Fruit fly (Drosophila melanogaster): Measurements from ENCODE around the gene Noc2.
A peak's percentile ranks its signal among the peaks of the same experiment; 100 is the strongest.

DNA sequence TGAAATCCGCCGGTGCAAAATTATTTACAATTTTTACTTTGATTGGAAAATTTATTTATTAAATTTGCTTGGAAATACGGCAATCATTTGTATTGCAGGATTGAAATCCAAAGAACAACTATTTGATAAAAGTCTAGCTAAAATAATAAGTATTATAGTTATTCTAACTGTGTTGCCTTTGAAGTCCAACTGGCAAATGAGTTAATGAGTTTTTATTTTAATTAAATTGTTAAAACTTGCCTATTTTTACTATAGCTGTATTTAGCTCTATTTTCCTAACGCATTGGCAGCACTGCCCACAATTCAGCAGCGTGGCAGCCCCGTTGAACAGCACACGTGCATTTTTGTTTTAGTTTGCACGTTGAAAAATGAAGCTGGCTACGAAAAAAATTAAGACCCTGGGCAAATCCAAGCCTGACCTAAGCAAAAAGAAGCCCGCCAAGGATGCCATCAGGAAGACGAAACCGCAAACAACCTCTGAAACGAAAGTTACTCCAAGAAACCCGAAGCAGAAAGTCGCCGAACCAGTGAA, at the start of gene Noc2:
- TF ChIP-seq toe (GFP tag; optimal IDR thresholded peaks at IDR 0.05) (peak; percentile 74), CG33017 (tag; optimal IDR thresholded peaks at IDR 0.05) (no peak), CG5204 (GFP tag; optimal IDR thresholded peaks at IDR 0.05) (no peak), CG1620 (GFP tag; optimal IDR thresholded peaks at IDR 0.05) (peak; percentile 57), tj (GFP tag; optimal IDR thresholded peaks at IDR 0.05) (peak; percentile 51), CG12768 (GFP tag; optimal IDR thresholded peaks at IDR 0.05) (peak; percentile 58), CG7045 (GFP tag; optimal IDR thresholded peaks at IDR 0.05) (no peak), cic (GFP tag; optimal IDR thresholded peaks at IDR 0.05) (no peak), Clk (GFP tag; optimal IDR thresholded peaks at IDR 0.05) (no peak)
